Worm (Caenorhabditis elegans) whole organism, young adult: ENCODE measurements around the gene rmd-1.

Source experiments
- B0336.3 ChIP-seq: fragments of 200-800 bp; sonication (Bioruptor generic); IDR thresholded peaks from 2 replicates; pipeline ENCODE4 v1.3.6; 2022; ENCODE audit warnings: missing genetic modification characterization, missing compliant biosample characterization
- F33H1.4 ChIP-seq: fragments of 200-800 bp; sonication (Bioruptor generic); IDR thresholded peaks from 2 replicates; pipeline ENCODE4 v1.3.6; 2022; ENCODE audit warnings: missing genetic modification reagents, missing genetic modification characterization, missing compliant biosample characterization
- F49E8.2 ChIP-seq: sonication (generic microtip); optimal IDR thresholded peaks from 3 replicates; lab custom pipeline; 2017; ENCODE audit warnings: missing genetic modification characterization, mild to moderate bottlenecking, missing compliant biosample characterization, antibody characterized with exemption, moderate library complexity; ENCODE audit not compliant: insufficient read depth
- T07F8.4 ChIP-seq: sonication (generic microtip); optimal IDR thresholded peaks from 2 replicates; lab custom pipeline; 2016; ENCODE audit warnings: mild to moderate bottlenecking, missing genetic modification characterization, moderate library complexity, missing compliant biosample characterization
- Y53F4B.3 ChIP-seq: fragments of 200-800 bp; sonication (Bioruptor generic); IDR thresholded peaks from 2 replicates; pipeline ENCODE4 v1.3.6; 2022; ENCODE audit warnings: missing genetic modification reagents, missing genetic modification characterization, missing compliant biosample characterization
- Y53G8AR.9 ChIP-seq: fragments of 200-800 bp; sonication (Bioruptor generic); conservative IDR thresholded peaks from 2 replicates; pipeline ENCODE4 v1.3.6; 2022; ENCODE audit warnings: missing genetic modification reagents, missing genetic modification characterization, missing compliant biosample characterization
- Y67H2A.10 ChIP-seq: fragments of 200-800 bp; sonication (Bioruptor generic); conservative IDR thresholded peaks from 2 replicates; pipeline ENCODE4 v1.3.6; 2022; ENCODE audit warnings: missing genetic modification reagents, missing genetic modification characterization, missing compliant biosample characterization
- akir-1 ChIP-seq: fragments of 200-800 bp; sonication (Bioruptor generic); optimal IDR thresholded peaks from 2 replicates; lab custom pipeline; 2018; ENCODE audit warnings: mild to moderate bottlenecking, missing genetic modification characterization, moderate library complexity, missing compliant biosample characterization
- ama-1 ChIP-seq, 3 experiments: fragments of 150-350 bp in 1 of 3; sonication (generic microtip) in 2 of 3; optimal IDR thresholded peaks; 2 replicates each; lab custom pipeline; 2014 to 2018; ENCODE audit warnings: missing biosample characterization in 2 of 3, missing genetic modification characterization in 2 of 3, missing genetic modification reagents in 2 of 3
- atf-7 ChIP-seq: sonication (generic microtip); optimal IDR thresholded peaks from 2 replicates; lab custom pipeline; 2017; ENCODE audit warnings: mild to moderate bottlenecking, missing genetic modification characterization, missing compliant biosample characterization
- attf-3 ChIP-seq: fragments of 200-800 bp; sonication (Bioruptor generic); conservative IDR thresholded peaks from 2 replicates; pipeline ENCODE4 v1.3.6; 2022; ENCODE audit warnings: missing genetic modification reagents, missing genetic modification characterization, missing compliant biosample characterization
- cebp-1 ChIP-seq, 2 experiments: fragments of 200-800 bp in 1 of 2; sonication (Bioruptor generic) in 1 of 2; sonication (generic microtip) in 1 of 2; IDR thresholded peaks in 1 of 2; optimal IDR thresholded peaks in 1 of 2; 2 replicates each; pipeline versions ENCODE4 v1.3.6 to Lab custom; 2017 to 2022; ENCODE audit warnings: missing compliant biosample characterization in 2 of 2, missing genetic modification characterization in 2 of 2, mild to moderate bottlenecking in 1 of 2, missing genetic modification reagents in 1 of 2, moderate library complexity in 1 of 2
- ceh-27 ChIP-seq: fragments of 200-800 bp; sonication (Bioruptor generic); optimal IDR thresholded peaks from 2 replicates; lab custom pipeline; 2018; ENCODE audit warnings: mild to moderate bottlenecking, missing genetic modification characterization, moderate library complexity, missing compliant biosample characterization
- ceh-40 ChIP-seq: fragments of 200-800 bp; sonication (Bioruptor generic); IDR thresholded peaks from 2 replicates; pipeline ENCODE4 v1.3.6; 2022; ENCODE audit warnings: missing genetic modification characterization, missing compliant biosample characterization
- die-1 ChIP-seq: sonication (generic microtip); optimal IDR thresholded peaks from 2 replicates; lab custom pipeline; 2016; ENCODE audit warnings: missing genotype, mild to moderate bottlenecking, missing genetic modification characterization, missing compliant biosample characterization
- dox-1 ChIP-seq: fragments of 200-800 bp; sonication (Bioruptor generic); IDR thresholded peaks from 2 replicates; pipeline ENCODE4 v1.3.6; 2022; ENCODE audit warnings: missing genetic modification reagents, missing genetic modification characterization, missing compliant biosample characterization
- efl-1 ChIP-seq: fragments of 150-350 bp; optimal IDR thresholded peaks from 2 replicates; lab custom pipeline; 2014; ENCODE audit warnings: missing biosample characterization, missing genetic modification reagents, missing genetic modification characterization
- ekl-4 ChIP-seq: fragments of 200-800 bp; sonication (Bioruptor generic); IDR thresholded peaks from 2 replicates; pipeline ENCODE4 v1.3.6; 2022; ENCODE audit warnings: missing genetic modification reagents, missing genetic modification characterization, missing compliant biosample characterization
- ets-4 ChIP-seq: fragments of 200-800 bp; sonication (Bioruptor generic); optimal IDR thresholded peaks from 2 replicates; lab custom pipeline; 2018; ENCODE audit warnings: mild to moderate bottlenecking, missing genetic modification characterization, missing compliant biosample characterization
- hmg-1.2 ChIP-seq: fragments of 200-800 bp; sonication (Bioruptor generic); IDR thresholded peaks from 2 replicates; pipeline ENCODE4 v1.3.6; 2022; ENCODE audit warnings: missing genetic modification reagents, missing genetic modification characterization, missing compliant biosample characterization
- lin-54 ChIP-seq: fragments of 200-800 bp; sonication (Bioruptor generic); optimal IDR thresholded peaks from 2 replicates; lab custom pipeline; 2018; ENCODE audit warnings: mild to moderate bottlenecking, missing genetic modification characterization, missing compliant biosample characterization
- lsl-1 ChIP-seq: fragments of 200-800 bp; sonication (Bioruptor generic); optimal IDR thresholded peaks from 2 replicates; lab custom pipeline; 2018; ENCODE audit warnings: mild to moderate bottlenecking, missing genetic modification characterization, moderate library complexity, missing compliant biosample characterization
- madf-3 ChIP-seq: fragments of 200-800 bp; sonication (Bioruptor generic); IDR thresholded peaks from 2 replicates; pipeline ENCODE4 v1.3.6; 2022; ENCODE audit warnings: missing genetic modification reagents, missing genetic modification characterization, missing compliant biosample characterization
- nfyb-1 ChIP-seq: fragments of 200-800 bp; sonication (Bioruptor generic); IDR thresholded peaks from 2 replicates; pipeline ENCODE4 v1.3.6; 2022; ENCODE audit warnings: missing genetic modification reagents, missing genetic modification characterization, missing compliant biosample characterization
- nhr-90 ChIP-seq: sonication (generic microtip); optimal IDR thresholded peaks from 2 replicates; lab custom pipeline; 2016; ENCODE audit warnings: missing genotype, mild to moderate bottlenecking, missing genetic modification characterization, missing compliant biosample characterization
- pbrm-1 ChIP-seq: fragments of 200-800 bp; sonication (Bioruptor generic); IDR thresholded peaks from 2 replicates; pipeline ENCODE4 v1.3.6; 2022; ENCODE audit warnings: missing genetic modification reagents, missing genetic modification characterization, missing compliant biosample characterization
- pha-4 ChIP-seq: fragments of 150-350 bp; sonication (generic microtip); optimal IDR thresholded peaks from 2 replicates; lab custom pipeline; 2014; ENCODE audit warnings: missing biosample characterization, missing genetic modification reagents, missing genetic modification characterization
- repo-1 ChIP-seq: sonication (generic microtip); optimal IDR thresholded peaks from 2 replicates; lab custom pipeline; 2017; ENCODE audit warnings: mild to moderate bottlenecking, missing genetic modification characterization, missing compliant biosample characterization
- rpc-1 ChIP-seq, 2 experiments: fragments of 150-350 bp in 1 of 2; sonication (generic microtip) in 1 of 2; optimal IDR thresholded peaks; 2 replicates each; lab custom pipeline; 2014 to 2018; ENCODE audit warnings: missing biosample characterization in 1 of 2, missing genetic modification characterization in 1 of 2, missing genetic modification reagents in 1 of 2, missing genotype in 1 of 2
- snpc-1.3 ChIP-seq: sonication (generic microtip); optimal IDR thresholded peaks from 2 replicates; lab custom pipeline; 2017; ENCODE audit warnings: missing genetic modification characterization, mild to moderate bottlenecking, missing compliant biosample characterization, antibody characterized with exemption, moderate library complexity, missing genotype, missing genetic modification reagents; ENCODE audit not compliant: insufficient read depth
- snpc-3.4 ChIP-seq: sonication (generic microtip); optimal IDR thresholded peaks from 2 replicates; lab custom pipeline; 2017; ENCODE audit warnings: missing genetic modification characterization, mild to moderate bottlenecking, missing compliant biosample characterization, antibody characterized with exemption, moderate library complexity, missing genotype, missing genetic modification reagents
- snpc-4 ChIP-seq, 5 experiments: fragments of 150-350 bp in 1 of 5; sonication (generic microtip) in 4 of 5; optimal IDR thresholded peaks; 2 replicates each; lab custom pipeline; 2014 to 2018; ENCODE audit warnings: missing genetic modification characterization in 5 of 5, missing biosample characterization in 3 of 5, antibody characterized with exemption in 2 of 5, mild to moderate bottlenecking in 2 of 5, missing compliant biosample characterization in 2 of 5, missing genotype in 2 of 5, moderate library complexity in 2 of 5, missing genetic modification reagents in 1 of 5
- somi-1 ChIP-seq: fragments of 200-800 bp; sonication (Bioruptor generic); optimal IDR thresholded peaks from 2 replicates; lab custom pipeline; 2018; ENCODE audit warnings: mild to moderate bottlenecking, missing genetic modification characterization, missing compliant biosample characterization
- tbp1 ChIP-seq: fragments of 200-800 bp; sonication (Bioruptor generic); optimal IDR thresholded peaks from 2 replicates; lab custom pipeline; 2018; ENCODE audit warnings: mild to moderate bottlenecking, missing genetic modification characterization, missing compliant biosample characterization
- tlf-1 ChIP-seq: fragments of 200-800 bp; sonication (Bioruptor generic); optimal IDR thresholded peaks from 2 replicates; lab custom pipeline; 2018; ENCODE audit warnings: mild to moderate bottlenecking, missing genetic modification characterization, missing compliant biosample characterization
- unc-62 ChIP-seq: fragments of 150-350 bp; optimal IDR thresholded peaks from 2 replicates; lab custom pipeline; 2014; ENCODE audit warnings: missing biosample characterization, missing genetic modification reagents, missing genetic modification characterization
- xnd-1 ChIP-seq: sonication (generic microtip); optimal IDR thresholded peaks from 2 replicates; lab custom pipeline; 2016; ENCODE audit warnings: missing genotype, missing genetic modification reagents, missing genetic modification characterization, missing compliant biosample characterization
- ztf-18 ChIP-seq: sonication (generic microtip); optimal IDR thresholded peaks from 2 replicates; lab custom pipeline; 2016; ENCODE audit warnings: missing genotype, mild to moderate bottlenecking, missing genetic modification characterization, missing compliant biosample characterization
- ztf-26 ChIP-seq: sonication (generic microtip); optimal IDR thresholded peaks from 2 replicates; lab custom pipeline; 2017; ENCODE audit warnings: missing genetic modification characterization, missing compliant biosample characterization

The rmd-1 gene

ce11 chrIII:9779080-9779479 is 20.2 kb downstream of the rmd-1 start:
- TF ChIP-seq xnd-1 (tag; lab: Kevin White, UChicago) (peak; percentile 19), madf-3 (0 out of 2 replicates have a peak, but pooled peaks have one; percentile 53), rpc-1 (optimal IDR thresholded peaks at IDR 0.05; lab: Kevin White, UChicago) (no peak), rpc-1 (tag; optimal IDR thresholded peaks at IDR 0.05; lab: Kevin White, UChicago) (no peak), F33H1.4 (GFP tag; lab: Robert Waterston, UW) (peak; percentile 55; the same call in 1 of the 2 replicates), lsl-1 (GFP tag; lab: Kevin White, UChicago) (peak; percentile 52)

- TF ChIP-seq madf-3 = 0 out of 2 replicates have a peak, but pooled peaks have one; percentile 55
- TF ChIP-seq Y67H2A.10 (GFP tag; lab: Robert Waterston, UW) = no peak
These were observed 21.4 kb downstream of the rmd-1 start, which contains the start of gene sqv-3 for ce11 chrIII:9780254-9780653. Gene sqv-3 (minus strand): TSS chrIII:9780354.

ce11 chrIII:9780665-9781304 is 21.9 kb downstream of the rmd-1 start, which contains the start of gene vha-1:
Gene vha-1 (plus strand): TSS chrIII:9781254.
- TF ChIP-seq hmg-1.2 (GFP tag; lab: Robert Waterston, UW) (peak; percentile 41; the same call in 1 of the 2 replicates), ets-4 (GFP tag; lab: Kevin White, UChicago) (peak; percentile 34), pbrm-1 (GFP tag; lab: Robert Waterston, UW) (peak; percentile 63), pha-4 (tag; lab: Kevin White, UChicago) (peak; percentile 92), tlf-1 (GFP tag; lab: Kevin White, UChicago) (peak; percentile 66), B0336.3 (GFP tag; lab: Robert Waterston, UW) (0 out of 2 replicates have a peak, but pooled peaks have one; percentile 54), efl-1 (GFP tag; lab: Kevin White, UChicago) (peak; percentile 27), cebp-1 (GFP tag; IDR thresholded peaks at IDR 0.05; lab: Robert Waterston, UW) (0 out of 2 replicates have a peak, but pooled peaks have one; percentile 38), cebp-1 (tag; optimal IDR thresholded peaks at IDR 0.05; lab: Kevin White, UChicago) (peak; percentile 74), ztf-18 (peak; percentile 51), ztf-26 (peak; percentile 67), tbp1 (GFP tag; lab: Kevin White, UChicago) (peak; percentile 62), repo-1 (tag; lab: Kevin White, UChicago) (no peak), attf-3 (no peak; the same call in 1 of the 2 replicates), die-1 (tag; lab: Kevin White, UChicago) (peak; percentile 30), snpc-3.4 (tag; lab: Kevin White, UChicago) (no peak), akir-1 (no peak), Y53G8AR.9 (GFP tag; lab: Robert Waterston, UW) (peak; percentile 63), F49E8.2 (tag; lab: Kevin White, UChicago) (peak; percentile 30), ama-1 (optimal IDR thresholded peaks at IDR 0.05; lab: Kevin White, UChicago) (peak; percentile 55), ama-1 (GFP tag; optimal IDR thresholded peaks at IDR 0.05; lab: Kevin White, UChicago) (peak in 1 of 2 experiments; percentile 4), lin-54 (peak; percentile 70), madf-3 (peak; percentile 100), T07F8.4 (tag; lab: Kevin White, UChicago) (no peak), ekl-4 (peak; percentile 97), ceh-40 (GFP tag; lab: Robert Waterston, UW) (no peak), atf-7 (tag; lab: Kevin White, UChicago) (peak; percentile 8), somi-1 (GFP tag; lab: Kevin White, UChicago) (peak; percentile 31), F33H1.4 (GFP tag; lab: Robert Waterston, UW) (peak; percentile 34), Y53F4B.3 (GFP tag; lab: Robert Waterston, UW) (no peak), unc-62 (GFP tag; lab: Kevin White, UChicago) (peak; percentile 18), nfyb-1 (peak; percentile 67; the same call in 1 of the 2 replicates), snpc-1.3 (peak; percentile 0), lsl-1 (GFP tag; lab: Kevin White, UChicago) (peak; percentile 67), xnd-1 (tag; lab: Kevin White, UChicago) (no peak), snpc-4 (GFP tag; optimal IDR thresholded peaks at IDR 0.05; lab: Kevin White, UChicago) (no peak), snpc-4 (tag; optimal IDR thresholded peaks at IDR 0.05; lab: Kevin White, UChicago) (peak in 3 of 4 experiments; percentile 36 to 62 (median 46)), ceh-27 (peak; percentile 87), nhr-90 (tag; lab: Kevin White, UChicago) (peak; percentile 76), dox-1 (peak; percentile 88)
